Worm (Caenorhabditis elegans): ENCODE measurements around the gene T01C8.2.

- TF ChIP-seq hlh-8 (tag; optimal IDR thresholded peaks at IDR 0.05) (no peak), pha-2 (tag; optimal IDR thresholded peaks at IDR 0.05) (no peak), ceh-31 (tag; optimal IDR thresholded peaks at IDR 0.05) (no peak), pros-1 (tag; optimal IDR thresholded peaks at IDR 0.05) (no peak), nfya-1 (tag; optimal IDR thresholded peaks at IDR 0.05) (no peak), dmd-4 (tag; optimal IDR thresholded peaks at IDR 0.05; ENCODE audit: borderline replicate concordance) (no peak), fkh-10 (GFP tag; optimal IDR thresholded peaks at IDR 0.05) (no peak), unc-3 (GFP tag; conservative IDR thresholded peaks at IDR 0.05) (no peak), unc-3 (tag; optimal IDR thresholded peaks at IDR 0.05) (no peak)
These were observed 34.0 kb upstream of the T01C8.2 start for ce11 chrX:16752196-16752595.

Measured in whole organism, late embryonic.